Worm (Caenorhabditis elegans): ENCODE data around the gene srsx-28.
A peak's percentile ranks its signal among the peaks of the same experiment; 100 is the strongest.

The srsx-28 gene

ce11 chrV:10149728-10150127 is 2.6 kb upstream of the srsx-28 start, which contains the start of gene srsx-27:
TSS of gene srsx-27 (plus strand) at chrV:10150028.
- TF ChIP-seq ztf-29 (GFP tag; IDR thresholded peaks at IDR 0.05) (no peak), klf-2 (GFP tag; conservative IDR thresholded peaks at IDR 0.05) (no peak), tab-1 (GFP tag; IDR thresholded peaks at IDR 0.05) (no peak), med-1 (GFP tag; optimal IDR thresholded peaks at IDR 0.05; ENCODE audit: insufficient read depth) (no peak), flt-1 (GFP tag; IDR thresholded peaks at IDR 0.05) (no peak), ztf-23 (GFP tag; IDR thresholded peaks at IDR 0.05) (no peak), cog-1 (tag; optimal IDR thresholded peaks at IDR 0.05) (no peak), ref-1 (GFP tag; conservative IDR thresholded peaks at IDR 0.05) (no peak)

- TF ChIP-seq ref-1 (GFP tag; conservative IDR thresholded peaks at IDR 0.05) (no peak), cog-1 (tag; optimal IDR thresholded peaks at IDR 0.05) (no peak), ztf-29 (GFP tag; IDR thresholded peaks at IDR 0.05) (no peak), tab-1 (GFP tag; IDR thresholded peaks at IDR 0.05) (no peak)
These were observed 698 bp downstream of the srsx-28 start for ce11 chrV:10153076-10153475.

DNA sequence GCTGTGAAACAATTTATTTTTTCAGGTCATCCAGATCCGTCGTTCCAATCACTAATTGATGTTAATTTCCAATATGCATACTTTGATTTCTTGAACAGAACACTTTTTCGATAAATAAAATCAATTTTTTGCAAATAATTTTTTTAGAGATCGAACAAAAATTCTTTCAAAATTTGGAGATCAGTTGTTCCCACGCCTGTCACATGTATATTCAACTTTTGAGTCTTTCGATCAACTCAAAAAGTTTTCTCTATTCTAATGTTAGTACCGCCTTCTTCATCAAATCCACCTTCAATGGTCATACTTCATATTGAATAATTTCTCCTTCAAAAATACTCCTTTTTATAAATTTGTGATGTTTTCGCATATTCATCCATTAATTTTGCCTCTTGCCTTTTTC is 2.3 kb downstream of the srsx-28 start, which contains the start of gene srsx-29:
Gene srsx-29 (plus strand): TSS at position 301 of the 400 bp plus-strand sequence.
- TF ChIP-seq tab-1 (GFP tag; IDR thresholded peaks at IDR 0.05), result no peak

- TF ChIP-seq ztf-29 (GFP tag; IDR thresholded peaks at IDR 0.05) (no peak), ref-1 (GFP tag; conservative IDR thresholded peaks at IDR 0.05) (no peak), ztf-23 (GFP tag; IDR thresholded peaks at IDR 0.05) (no peak), med-1 (GFP tag; optimal IDR thresholded peaks at IDR 0.05; ENCODE audit: insufficient read depth) (no peak), T22C8.4 (GFP tag; IDR thresholded peaks at IDR 0.05) (no peak), cog-1 (tag; optimal IDR thresholded peaks at IDR 0.05) (no peak), klf-2 (GFP tag; conservative IDR thresholded peaks at IDR 0.05) (no peak), tab-1 (GFP tag; IDR thresholded peaks at IDR 0.05) (no peak), flt-1 (GFP tag; IDR thresholded peaks at IDR 0.05) (no peak)
These were observed 6.2 kb downstream of the srsx-28 start, which contains the start of gene srsx-30 for ce11 chrV:10158528-10158927. TSS of gene srsx-30 (plus strand) at chrV:10158828.

ce11 chrV:10159972-10160371 is 7.6 kb downstream of the srsx-28 start:
- TF ChIP-seq ztf-23 (GFP tag; IDR thresholded peaks at IDR 0.05), result no peak
- TF ChIP-seq klf-2 (GFP tag; conservative IDR thresholded peaks at IDR 0.05), result no peak
- no peak for TF ChIP-seq T22C8.4 (GFP tag; IDR thresholded peaks at IDR 0.05)
- no peak for TF ChIP-seq med-1 (GFP tag; optimal IDR thresholded peaks at IDR 0.05; ENCODE audit: insufficient read depth)

ce11 chrV:10160954-10161353 is 8.6 kb downstream of the srsx-28 start, which contains the start of gene C51E3.10:
TSS of gene C51E3.10 (minus strand) at chrV:10161134.
- TF ChIP-seq med-1 (GFP tag; optimal IDR thresholded peaks at IDR 0.05; ENCODE audit: insufficient read depth), result no peak
- no peak for TF ChIP-seq T22C8.4 (GFP tag; IDR thresholded peaks at IDR 0.05)
- TF ChIP-seq cog-1 (tag; optimal IDR thresholded peaks at IDR 0.05), result no peak
- no peak for TF ChIP-seq tab-1 (GFP tag; IDR thresholded peaks at IDR 0.05)
- no peak for TF ChIP-seq klf-2 (GFP tag; conservative IDR thresholded peaks at IDR 0.05)
- TF ChIP-seq ztf-23 (GFP tag; IDR thresholded peaks at IDR 0.05), result no peak
- TF ChIP-seq ztf-29 (GFP tag; IDR thresholded peaks at IDR 0.05), result no peak
- no peak for TF ChIP-seq flt-1 (GFP tag; IDR thresholded peaks at IDR 0.05)
- TF ChIP-seq ref-1 (GFP tag; conservative IDR thresholded peaks at IDR 0.05), result no peak

DNA sequence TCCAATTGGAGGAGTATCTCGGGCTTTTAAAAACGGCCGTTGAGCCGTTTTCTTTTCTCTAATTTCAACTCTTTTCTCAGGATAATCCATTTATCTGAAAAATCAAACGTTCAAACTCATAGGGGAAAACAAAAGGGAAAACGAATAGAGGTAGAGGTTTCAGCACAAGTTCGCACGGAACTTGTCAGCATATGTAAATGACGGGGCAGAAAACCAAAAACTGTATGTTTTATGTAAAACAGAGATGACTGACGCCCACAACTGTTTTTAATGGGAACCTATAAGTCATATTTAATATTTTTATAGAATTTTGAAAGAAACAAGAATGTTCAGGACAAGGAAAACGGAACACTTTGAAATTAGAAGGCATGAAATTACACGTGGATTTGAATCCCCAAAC is 14.0 kb downstream of the srsx-28 start, which contains the start of gene C51E3.6:
Gene C51E3.6 (minus strand): TSS at position 101 of the 400 bp plus-strand sequence.
- TF ChIP-seq T22C8.4 (GFP tag; IDR thresholded peaks at IDR 0.05) (no peak), ref-1 (GFP tag; conservative IDR thresholded peaks at IDR 0.05) (no peak), klf-2 (GFP tag; conservative IDR thresholded peaks at IDR 0.05) (no peak), flt-1 (GFP tag; IDR thresholded peaks at IDR 0.05) (no peak), tab-1 (GFP tag; IDR thresholded peaks at IDR 0.05) (no peak), ztf-23 (GFP tag; IDR thresholded peaks at IDR 0.05) (no peak), cog-1 (tag; optimal IDR thresholded peaks at IDR 0.05) (no peak), ztf-29 (GFP tag; IDR thresholded peaks at IDR 0.05) (no peak), med-1 (GFP tag; optimal IDR thresholded peaks at IDR 0.05; ENCODE audit: insufficient read depth) (no peak)

ce11 chrV:10168870-10169269 is 16.5 kb downstream of the srsx-28 start:
- TF ChIP-seq cog-1 (tag; optimal IDR thresholded peaks at IDR 0.05) (no peak), flt-1 (GFP tag; IDR thresholded peaks at IDR 0.05) (no peak), klf-2 (GFP tag; conservative IDR thresholded peaks at IDR 0.05) (no peak), ztf-23 (GFP tag; IDR thresholded peaks at IDR 0.05) (no peak), ztf-29 (GFP tag; IDR thresholded peaks at IDR 0.05) (no peak), ref-1 (GFP tag; conservative IDR thresholded peaks at IDR 0.05) (no peak), T22C8.4 (GFP tag; IDR thresholded peaks at IDR 0.05) (no peak), tab-1 (GFP tag; IDR thresholded peaks at IDR 0.05) (no peak), med-1 (GFP tag; optimal IDR thresholded peaks at IDR 0.05; ENCODE audit: insufficient read depth) (no peak)

- no peak for TF ChIP-seq klf-2 (GFP tag; conservative IDR thresholded peaks at IDR 0.05)
- TF ChIP-seq ztf-23 (GFP tag; IDR thresholded peaks at IDR 0.05), result no peak
- no peak for TF ChIP-seq flt-1 (GFP tag; IDR thresholded peaks at IDR 0.05)
- TF ChIP-seq cog-1 (tag; optimal IDR thresholded peaks at IDR 0.05), result no peak
- TF ChIP-seq ztf-29 (GFP tag; IDR thresholded peaks at IDR 0.05), result no peak
- TF ChIP-seq tab-1 (GFP tag; IDR thresholded peaks at IDR 0.05), result no peak
- no peak for TF ChIP-seq ref-1 (GFP tag; conservative IDR thresholded peaks at IDR 0.05)
These were observed 21.3 kb downstream of the srsx-28 start, which contains the start of gene egl-3 for ce11 chrV:10173653-10174052. TSS of gene egl-3 (minus strand) at chrV:10173753.

ce11 chrV:10174632-10175075 is 22.3 kb downstream of the srsx-28 start:
- TF ChIP-seq tab-1 (GFP tag; IDR thresholded peaks at IDR 0.05) (no peak), ztf-23 (GFP tag; IDR thresholded peaks at IDR 0.05) (no peak), ztf-29 (GFP tag; IDR thresholded peaks at IDR 0.05) (no peak), T22C8.4 (GFP tag; IDR thresholded peaks at IDR 0.05) (peak; percentile 79)

- TF ChIP-seq cog-1 (tag; optimal IDR thresholded peaks at IDR 0.05) (peak; percentile 46), tab-1 (GFP tag; IDR thresholded peaks at IDR 0.05) (no peak)
These were observed 25.8 kb downstream of the srsx-28 start for ce11 chrV:10178166-10178565.
